Fruit fly (Drosophila melanogaster) whole organism, pupa: Measurements from ENCODE around the gene CG42579.

ENCODE experiments used
- CG12605 ChIP-seq: fragments of 200-800 bp; sonication (Bioruptor generic); IDR thresholded peaks from 2 replicates; pipeline ENCODE4 v1.3.6; 2022; ENCODE audit warnings: missing biosample characterization, missing genetic modification characterization
- CG17806 ChIP-seq: fragments of 200-800 bp; sonication (Bioruptor generic); optimal IDR thresholded peaks from 2 replicates; lab custom pipeline; 2018; ENCODE audit warnings: missing biosample characterization, mild to moderate bottlenecking, missing genetic modification characterization, moderate library complexity
- CG8159 ChIP-seq: fragments of 200-800 bp; sonication (Bioruptor generic); optimal IDR thresholded peaks from 3 replicates; lab custom pipeline; 2018; ENCODE audit warnings: missing biosample characterization, mild to moderate bottlenecking, missing genetic modification characterization, moderate library complexity
- fd96Ca ChIP-seq: fragments of 200-800 bp; sonication (Bioruptor generic); IDR thresholded peaks from 3 replicates; pipeline ENCODE4 v1.3.6; 2022; ENCODE audit warnings: missing biosample characterization, missing genetic modification characterization

dm6 chrX:20502252-20502651 lies 25.2 kb upstream of the CG42579 start:
- TF ChIP-seq CG17806 (no peak), CG12605 (GFP tag; lab: Robert Waterston, UW) (no peak), fd96Ca (GFP tag; lab: Robert Waterston, UW) (no peak), CG8159 (tag; lab: Kevin White, UChicago) (no peak)
